Fruit fly (Drosophila melanogaster) whole organism, prepupa: ENCODE results near the gene CG13998.

ENCODE experiments used
- CG11294 ChIP-seq: fragments of 200-800 bp; sonication (Bioruptor generic); IDR thresholded peaks from 2 replicates; pipeline ENCODE4 v1.3.6; 2022; ENCODE audit warnings: missing biosample characterization, missing genetic modification characterization
- CG11762 ChIP-seq: fragments of 200-800 bp; sonication (Bioruptor generic); optimal IDR thresholded peaks from 3 replicates; lab custom pipeline; 2016; ENCODE audit warnings: missing biosample characterization, missing genetic modification characterization; ENCODE audit not compliant: insufficient read depth
- CG3032 ChIP-seq: fragments of 200-800 bp; optimal IDR thresholded peaks from 2 replicates; lab custom pipeline; 2019; ENCODE audit warnings: missing biosample characterization, mild to moderate bottlenecking, missing genetic modification characterization, moderate library complexity
- CG31627 ChIP-seq: fragments of 200-800 bp; sonication (Bioruptor generic); optimal IDR thresholded peaks from 3 replicates; lab custom pipeline; 2016; ENCODE audit warnings: missing biosample characterization, missing genetic modification characterization
- CG3919 ChIP-seq: fragments of 200-800 bp; sonication (Bioruptor generic); optimal IDR thresholded peaks from 3 replicates; lab custom pipeline; 2016; ENCODE audit warnings: missing biosample characterization, missing genetic modification characterization
- CG6276 ChIP-seq: fragments of 200-800 bp; sonication (Bioruptor generic); optimal IDR thresholded peaks from 2 replicates; lab custom pipeline; 2017; ENCODE audit warnings: missing biosample characterization, mild to moderate bottlenecking, missing genetic modification characterization
- CG6808 ChIP-seq: fragments of 200-800 bp; sonication (Bioruptor generic); optimal IDR thresholded peaks from 3 replicates; lab custom pipeline; 2017; ENCODE audit warnings: missing biosample characterization, missing genetic modification characterization, mild to moderate bottlenecking, moderate library complexity, missing genetic modification reagents
- Sox102F ChIP-seq: fragments of 200-800 bp; sonication (Bioruptor generic); optimal IDR thresholded peaks from 2 replicates; lab custom pipeline; 2016; ENCODE audit warnings: missing biosample characterization, mild to moderate bottlenecking, missing genetic modification characterization
- Sox14 ChIP-seq: fragments of 200-800 bp; sonication (Bioruptor generic); optimal IDR thresholded peaks from 3 replicates; lab custom pipeline; 2016; ENCODE audit warnings: missing biosample characterization, missing genetic modification characterization
- svp ChIP-seq: fragments of 200-800 bp; sonication (Bioruptor generic); peaks from one replicate; lab custom pipeline; 2016; ENCODE audit warnings: missing biosample characterization, missing genetic modification characterization

DNA sequence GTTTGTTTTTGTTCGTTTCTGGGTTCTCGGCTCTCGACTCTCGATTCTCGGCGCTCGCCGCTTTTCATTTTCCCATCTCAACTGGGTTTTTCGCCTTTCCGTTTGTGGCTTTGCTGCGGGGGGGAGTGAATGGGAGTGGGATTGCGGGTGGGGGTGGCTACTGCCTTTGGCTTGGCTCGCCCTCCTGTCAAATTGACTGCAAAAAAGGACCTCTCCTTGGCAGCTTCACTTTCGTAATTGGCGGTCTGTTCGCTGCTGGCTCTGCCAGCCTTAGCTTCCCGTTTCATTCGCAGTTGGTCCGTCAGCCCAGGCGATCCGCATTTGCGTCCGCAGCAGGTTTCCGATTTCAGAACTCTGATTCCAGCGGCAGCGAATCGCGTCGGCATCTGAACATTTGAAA lies 31.0 kb downstream of the CG13998 start, which contains the start of gene dsf:
- no peak for TF ChIP-seq Sox14
- no peak for TF ChIP-seq CG31627 (GFP tag; lab: Kevin White, UChicago)
- no peak for TF ChIP-seq svp (GFP tag; lab: Kevin White, UChicago)
- no peak for TF ChIP-seq CG6276 (GFP tag; lab: Kevin White, UChicago)
- TF ChIP-seq CG11294 (GFP tag; lab: Robert Waterston, UW) = no peak
- TF ChIP-seq CG11762 (GFP tag; lab: Kevin White, UChicago) = no peak
- no peak for TF ChIP-seq Sox102F (GFP tag; lab: Kevin White, UChicago)
- TF ChIP-seq CG3032 (tag; lab: Kevin White, UChicago) = no peak
- TF ChIP-seq CG3919 (GFP tag; lab: Kevin White, UChicago) = no peak
- no peak for TF ChIP-seq CG6808 (GFP tag; lab: Kevin White, UChicago)
